Fruit fly (Drosophila melanogaster) Kc167 (cell line): ENCODE results near the gene CG8036.

Experiments
- Myc ChIP-seq: fragments of >200 bp; optimal IDR thresholded peaks from 2 replicates; lab custom pipeline; 2017; ENCODE audit warnings: missing external identifiers
- Sin3A ChIP-seq: fragments of >200 bp; optimal IDR thresholded peaks from 2 replicates; lab custom pipeline; 2018; ENCODE audit warnings: missing external identifiers
- h ChIP-seq: fragments of >200 bp; optimal IDR thresholded peaks from 3 replicates; lab custom pipeline; 2018; ENCODE audit warnings: missing external identifiers
- psq ChIP-seq: fragments of >200 bp; optimal IDR thresholded peaks from 2 replicates; lab custom pipeline; 2017; ENCODE audit warnings: missing external identifiers
- ttk ChIP-seq: sonication (Bioruptor generic); optimal IDR thresholded peaks from 2 replicates; lab custom pipeline; 2017; ENCODE audit warnings: missing external identifiers

DNA sequence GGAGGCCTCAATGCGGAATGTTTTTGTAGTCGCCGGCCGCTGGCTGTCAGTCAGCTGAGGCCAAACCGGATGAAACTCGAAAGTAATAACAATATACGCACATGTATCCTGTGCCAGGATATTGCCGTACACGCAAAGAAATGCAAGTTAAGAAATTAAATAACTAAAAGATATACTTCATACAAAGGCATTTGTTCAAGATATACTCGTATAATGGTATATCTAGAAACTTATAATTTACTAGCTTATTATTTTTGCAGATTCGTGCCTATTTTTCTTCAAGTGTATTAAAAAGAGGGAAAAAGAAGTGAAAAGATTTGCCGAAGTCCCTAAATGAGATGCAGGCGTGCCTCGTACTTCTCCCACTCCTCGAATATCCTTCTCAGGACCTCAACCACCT is 15.6 kb downstream of the CG8036 start:
- TF ChIP-seq psq (lab: Kevin White, UChicago): no peak
- TF ChIP-seq Myc (lab: Kevin White, UChicago): no peak
- no peak for TF ChIP-seq h (lab: Kevin White, UChicago)
- no peak for TF ChIP-seq ttk (lab: Kevin White, UChicago)
- no peak for TF ChIP-seq Sin3A
